Worm (Caenorhabditis elegans) whole organism, late embryonic: Measurements from ENCODE around the gene abcf-1.

Experiments used
- elt-2 ChIP-seq: sonication (generic microtip); optimal IDR thresholded peaks from 2 replicates; lab custom pipeline; 2016; ENCODE audit warnings: missing genetic modification reagents, missing genetic modification characterization, missing compliant biosample characterization
- pag-3 ChIP-seq: sonication (generic microtip); optimal IDR thresholded peaks from 2 replicates; lab custom pipeline; 2016; ENCODE audit warnings: missing compliant biosample characterization, missing genetic modification characterization, borderline replicate concordance
- ref-2 ChIP-seq: sonication (generic microtip); optimal IDR thresholded peaks from 2 replicates; lab custom pipeline; 2016; ENCODE audit warnings: missing genetic modification characterization, missing compliant biosample characterization

ce11 chrV:12787026-12787425 lies 23.9 kb upstream of the abcf-1 start, which contains the start of gene fkb-4:
- TF ChIP-seq ref-2 (tag; lab: Kevin White, UChicago) (no peak), elt-2 (tag; lab: Kevin White, UChicago) (no peak), pag-3 (tag; lab: Kevin White, UChicago) (no peak)
